Worm (Caenorhabditis elegans) whole organism, midembryonic: ENCODE results near the gene Y77E11A.8.

Source experiments
- T22C8.4 ChIP-seq: fragments of 200-800 bp; sonication (Bioruptor generic); IDR thresholded peaks from 2 replicates; pipeline ENCODE4 v1.3.6; 2022; ENCODE audit warnings: missing genetic modification characterization, missing compliant biosample characterization
- cog-1 ChIP-seq: sonication (generic microtip); optimal IDR thresholded peaks from 2 replicates; lab custom pipeline; 2016; ENCODE audit warnings: missing genetic modification characterization, missing compliant biosample characterization
- flt-1 ChIP-seq: fragments of 200-800 bp; sonication (Bioruptor generic); IDR thresholded peaks from 2 replicates; pipeline ENCODE4 v1.3.6; 2022; ENCODE audit warnings: missing genetic modification characterization, missing compliant biosample characterization
- klf-2 ChIP-seq: fragments of 200-800 bp; sonication (Bioruptor generic); conservative IDR thresholded peaks from 2 replicates; pipeline ENCODE4 v1.3.6; 2022; ENCODE audit warnings: missing genetic modification reagents, missing genetic modification characterization, missing compliant biosample characterization
- med-1 ChIP-seq: sonication (generic microtip); optimal IDR thresholded peaks from 2 replicates; lab custom pipeline; 2017; ENCODE audit warnings: missing genetic modification characterization, mild to moderate bottlenecking, missing compliant biosample characterization, antibody characterized with exemption, missing genetic modification reagents; ENCODE audit not compliant: insufficient read depth
- ref-1 ChIP-seq: fragments of 200-800 bp; sonication (Bioruptor generic); conservative IDR thresholded peaks from 2 replicates; pipeline ENCODE4 v1.3.6; 2022; ENCODE audit warnings: missing genetic modification reagents, missing genetic modification characterization, missing compliant biosample characterization
- tab-1 ChIP-seq: fragments of 200-800 bp; sonication (Bioruptor generic); IDR thresholded peaks from 2 replicates; pipeline ENCODE4 v1.3.6; 2022; ENCODE audit warnings: missing genetic modification characterization, missing compliant biosample characterization
- ztf-23 ChIP-seq: fragments of 200-800 bp; sonication (Bioruptor generic); IDR thresholded peaks from 2 replicates; pipeline ENCODE4 v1.3.6; 2022; ENCODE audit warnings: missing genetic modification reagents, missing genetic modification characterization, missing compliant biosample characterization
- ztf-29 ChIP-seq: fragments of 200-800 bp; sonication (Bioruptor generic); IDR thresholded peaks from 2 replicates; pipeline ENCODE4 v1.3.6; 2022; ENCODE audit warnings: missing genetic modification reagents, missing genetic modification characterization, missing compliant biosample characterization

The Y77E11A.8 gene

DNA sequence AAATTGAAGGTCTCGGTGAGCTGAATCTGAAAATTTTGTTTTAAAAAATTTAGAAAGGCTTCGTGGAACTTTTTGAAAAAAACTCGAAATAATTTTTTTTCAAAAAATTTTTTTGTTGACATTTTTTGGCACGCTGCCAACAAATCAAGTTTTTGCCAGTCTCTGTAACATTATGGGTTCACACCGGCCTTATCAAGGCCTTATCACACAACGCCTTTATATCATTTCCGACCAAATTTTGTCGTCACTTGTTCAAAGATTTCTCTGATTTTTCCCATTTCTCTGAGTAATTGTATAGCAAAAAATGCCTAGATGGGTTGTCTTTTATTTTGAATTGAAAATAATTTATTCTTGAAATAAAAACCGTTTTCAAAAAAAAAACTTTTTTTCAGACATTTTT lies 19.1 kb downstream of the Y77E11A.8 start:
- TF ChIP-seq tab-1 (GFP tag; lab: Robert Waterston, UW) (no peak), flt-1 (GFP tag; lab: Robert Waterston, UW) (no peak), klf-2 (GFP tag; lab: Robert Waterston, UW) (no peak)

ce11 chrIV:1403960-1404359 lies 20.9 kb downstream of the Y77E11A.8 start:
- no peak for TF ChIP-seq klf-2 (GFP tag; lab: Robert Waterston, UW)
- no peak for TF ChIP-seq ref-1 (GFP tag; lab: Robert Waterston, UW)
- TF ChIP-seq med-1: no peak
- no peak for TF ChIP-seq T22C8.4
- no peak for TF ChIP-seq ztf-29 (GFP tag; lab: Robert Waterston, UW)
- no peak for TF ChIP-seq tab-1 (GFP tag; lab: Robert Waterston, UW)
- TF ChIP-seq flt-1 (GFP tag; lab: Robert Waterston, UW): no peak
- TF ChIP-seq ztf-23 (GFP tag; lab: Robert Waterston, UW): no peak

- TF ChIP-seq flt-1 (GFP tag; lab: Robert Waterston, UW) (no peak), T22C8.4 (peak; percentile 71)
These were observed 24.8 kb downstream of the Y77E11A.8 start for ce11 chrIV:1400016-1400415.

DNA sequence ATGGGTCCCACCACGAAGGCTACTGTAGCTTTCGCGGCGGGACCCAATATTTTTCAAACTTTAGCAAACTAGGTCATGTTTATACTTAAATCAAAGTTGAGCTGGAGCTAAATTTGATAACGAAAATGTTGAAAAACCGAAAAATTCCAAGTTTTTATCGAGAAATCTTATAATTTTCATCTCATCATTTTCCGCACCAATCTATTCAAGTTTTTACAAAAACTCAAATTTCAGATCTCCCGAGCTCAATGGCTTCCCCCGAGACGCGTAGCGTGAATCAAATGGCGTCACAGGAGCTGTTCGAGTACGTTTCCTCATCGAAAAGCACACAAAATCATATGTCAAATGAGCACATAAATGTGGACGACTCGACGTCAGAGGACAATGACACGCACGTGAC lies 27.0 kb downstream of the Y77E11A.8 start:
- TF ChIP-seq klf-2 (GFP tag; lab: Robert Waterston, UW) (no peak), ztf-29 (GFP tag; lab: Robert Waterston, UW) (no peak), T22C8.4 (no peak), flt-1 (GFP tag; lab: Robert Waterston, UW) (no peak), tab-1 (GFP tag; lab: Robert Waterston, UW) (no peak), cog-1 (tag; lab: Kevin White, UChicago) (no peak), ztf-23 (GFP tag; lab: Robert Waterston, UW) (no peak)

- TF ChIP-seq T22C8.4 (no peak), tab-1 (GFP tag; lab: Robert Waterston, UW) (no peak), med-1 (no peak), ref-1 (GFP tag; lab: Robert Waterston, UW) (no peak), ztf-29 (GFP tag; lab: Robert Waterston, UW) (no peak), klf-2 (GFP tag; lab: Robert Waterston, UW) (no peak)
These were observed 30.8 kb downstream of the Y77E11A.8 start for ce11 chrIV:1394077-1394476.

ce11 chrIV:1391446-1391845 lies 33.4 kb downstream of the Y77E11A.8 start:
- TF ChIP-seq cog-1 (tag; lab: Kevin White, UChicago) (no peak), tab-1 (GFP tag; lab: Robert Waterston, UW) (no peak), med-1 (no peak), ztf-29 (GFP tag; lab: Robert Waterston, UW) (no peak), ref-1 (GFP tag; lab: Robert Waterston, UW) (no peak), flt-1 (GFP tag; lab: Robert Waterston, UW) (no peak)

DNA sequence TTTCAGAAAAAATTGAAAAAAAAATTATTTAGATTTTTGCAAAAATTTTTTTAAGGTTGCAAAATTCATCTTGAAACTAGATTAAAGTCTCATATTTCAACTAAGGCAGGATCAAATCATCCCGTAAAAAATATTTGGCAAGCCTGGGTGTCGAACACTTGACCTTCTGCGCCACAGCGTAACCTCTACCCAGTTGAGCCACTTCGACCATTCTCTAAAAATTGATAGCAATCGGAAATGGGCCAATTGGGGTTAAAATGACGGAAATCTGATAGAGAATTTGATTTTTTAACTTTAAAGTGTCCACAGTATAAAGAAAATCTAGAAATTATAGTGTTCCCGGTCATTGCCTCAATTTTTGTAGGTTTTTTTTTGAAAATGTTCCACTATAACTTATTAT lies 34.8 kb downstream of the Y77E11A.8 start:
- TF ChIP-seq med-1 (no peak), klf-2 (GFP tag; lab: Robert Waterston, UW) (no peak), tab-1 (GFP tag; lab: Robert Waterston, UW) (no peak), flt-1 (GFP tag; lab: Robert Waterston, UW) (no peak), ztf-29 (GFP tag; lab: Robert Waterston, UW) (no peak), ref-1 (GFP tag; lab: Robert Waterston, UW) (no peak), cog-1 (tag; lab: Kevin White, UChicago) (no peak), ztf-23 (GFP tag; lab: Robert Waterston, UW) (no peak)

DNA sequence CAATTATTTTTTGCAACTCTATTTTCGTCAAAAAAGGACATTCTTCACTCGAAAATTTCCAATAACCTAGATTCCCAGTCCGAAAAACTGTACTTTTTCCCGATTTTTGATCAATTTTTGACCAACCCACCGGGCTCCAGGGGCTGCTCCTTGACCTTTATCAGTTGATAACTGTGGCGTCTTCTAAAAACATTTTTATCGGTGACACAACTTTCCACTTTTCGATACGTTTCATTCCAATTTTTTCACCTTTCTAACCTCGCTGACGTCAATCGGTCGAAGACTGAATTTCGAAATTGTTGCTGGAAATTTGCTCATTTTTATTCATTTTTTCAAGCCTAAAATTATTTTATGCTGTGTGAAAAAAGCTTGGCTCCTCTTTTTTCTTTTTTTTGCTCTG lies 35.3 kb downstream of the Y77E11A.8 start:
- TF ChIP-seq ztf-29 (GFP tag; lab: Robert Waterston, UW) (no peak), flt-1 (GFP tag; lab: Robert Waterston, UW) (no peak), ztf-23 (GFP tag; lab: Robert Waterston, UW) (no peak), ref-1 (GFP tag; lab: Robert Waterston, UW) (no peak), T22C8.4 (no peak), med-1 (no peak), klf-2 (GFP tag; lab: Robert Waterston, UW) (no peak), cog-1 (tag; lab: Kevin White, UChicago) (no peak), tab-1 (GFP tag; lab: Robert Waterston, UW) (no peak)

DNA sequence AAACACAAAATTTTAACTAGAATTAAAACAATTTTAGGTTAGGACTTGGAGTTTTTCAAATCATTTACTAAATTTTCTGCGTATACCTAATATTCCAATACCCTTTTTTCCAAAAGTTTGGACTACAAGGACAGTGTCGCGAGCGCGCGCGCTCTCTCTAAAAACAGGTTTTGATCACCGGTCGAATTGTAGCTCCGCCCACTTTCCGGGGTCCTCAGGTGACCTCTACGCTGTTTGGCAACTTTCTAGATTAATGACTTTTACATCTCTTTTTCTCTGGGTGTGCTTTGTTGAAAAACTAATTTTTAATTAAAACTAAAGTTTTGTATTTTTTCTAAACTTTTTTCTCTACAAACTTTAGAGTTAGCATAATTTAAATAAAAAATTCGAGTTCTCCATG lies 35.8 kb downstream of the Y77E11A.8 start:
- TF ChIP-seq cog-1 (tag; lab: Kevin White, UChicago) (no peak), ztf-23 (GFP tag; lab: Robert Waterston, UW) (no peak), klf-2 (GFP tag; lab: Robert Waterston, UW) (no peak), flt-1 (GFP tag; lab: Robert Waterston, UW) (no peak)

DNA sequence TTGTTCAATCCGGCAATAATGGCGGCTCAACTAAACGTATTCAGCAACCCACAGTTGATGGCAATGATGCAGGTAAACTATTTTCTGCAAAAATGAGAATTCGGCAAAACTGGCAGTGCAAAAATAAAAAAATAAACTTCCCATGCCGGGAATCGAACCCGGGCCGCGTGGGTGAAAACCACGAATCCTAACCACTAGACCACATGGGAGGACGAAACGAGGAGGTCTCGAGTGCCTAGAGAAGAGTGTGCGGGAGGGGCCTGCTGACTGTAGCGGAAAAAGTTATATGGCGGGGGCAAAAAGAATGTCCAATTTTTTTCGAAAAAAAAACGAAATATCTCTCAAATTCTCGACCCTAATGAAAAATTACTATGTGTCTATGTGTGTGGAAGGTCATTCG lies 36.8 kb downstream of the Y77E11A.8 start:
- TF ChIP-seq ref-1 (GFP tag; lab: Robert Waterston, UW): peak; percentile 90
- peak; percentile 78 for TF ChIP-seq ztf-29 (GFP tag; lab: Robert Waterston, UW)
- peak; percentile 91 for TF ChIP-seq flt-1 (GFP tag; lab: Robert Waterston, UW)
- TF ChIP-seq tab-1 (GFP tag; lab: Robert Waterston, UW): peak; percentile 88
- TF ChIP-seq cog-1 (tag; lab: Kevin White, UChicago): no peak
- TF ChIP-seq T22C8.4: peak; percentile 88
- TF ChIP-seq ztf-23 (GFP tag; lab: Robert Waterston, UW): peak; percentile 87
- peak; percentile 39 for TF ChIP-seq med-1
- TF ChIP-seq klf-2 (GFP tag; lab: Robert Waterston, UW): peak; percentile 65; the same call in 1 of the 2 replicates

DNA sequence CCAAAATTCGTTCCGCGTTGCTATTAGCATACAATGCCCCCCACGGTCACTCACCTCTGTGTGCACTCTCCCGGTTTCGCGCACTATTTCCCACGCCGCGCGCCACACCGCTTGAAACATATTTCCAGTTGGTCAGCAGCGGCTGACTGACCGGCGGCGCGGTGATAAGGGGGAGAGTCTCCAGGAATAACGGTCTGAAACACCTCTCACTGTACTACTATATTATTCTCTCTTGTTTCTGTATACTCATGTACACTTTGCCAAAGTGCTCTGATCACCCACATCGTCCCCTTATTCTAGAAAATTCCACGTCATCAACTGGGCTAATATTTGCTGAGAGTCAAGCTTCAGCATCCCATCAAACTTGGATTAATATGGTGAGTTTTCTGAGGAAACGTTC lies 38.9 kb downstream of the Y77E11A.8 start, which contains the start of gene nhr-41:
nhr-41 (plus strand) TSS at position 301 of the 400 bp plus-strand sequence.
- TF ChIP-seq ref-1 (GFP tag; lab: Robert Waterston, UW): no peak
- 0 out of 2 replicates have a peak, but pooled peaks have one; percentile 23 for TF ChIP-seq flt-1 (GFP tag; lab: Robert Waterston, UW)
